Fruit fly (Drosophila melanogaster): ENCODE measurements around the gene CG46457.

DNA sequence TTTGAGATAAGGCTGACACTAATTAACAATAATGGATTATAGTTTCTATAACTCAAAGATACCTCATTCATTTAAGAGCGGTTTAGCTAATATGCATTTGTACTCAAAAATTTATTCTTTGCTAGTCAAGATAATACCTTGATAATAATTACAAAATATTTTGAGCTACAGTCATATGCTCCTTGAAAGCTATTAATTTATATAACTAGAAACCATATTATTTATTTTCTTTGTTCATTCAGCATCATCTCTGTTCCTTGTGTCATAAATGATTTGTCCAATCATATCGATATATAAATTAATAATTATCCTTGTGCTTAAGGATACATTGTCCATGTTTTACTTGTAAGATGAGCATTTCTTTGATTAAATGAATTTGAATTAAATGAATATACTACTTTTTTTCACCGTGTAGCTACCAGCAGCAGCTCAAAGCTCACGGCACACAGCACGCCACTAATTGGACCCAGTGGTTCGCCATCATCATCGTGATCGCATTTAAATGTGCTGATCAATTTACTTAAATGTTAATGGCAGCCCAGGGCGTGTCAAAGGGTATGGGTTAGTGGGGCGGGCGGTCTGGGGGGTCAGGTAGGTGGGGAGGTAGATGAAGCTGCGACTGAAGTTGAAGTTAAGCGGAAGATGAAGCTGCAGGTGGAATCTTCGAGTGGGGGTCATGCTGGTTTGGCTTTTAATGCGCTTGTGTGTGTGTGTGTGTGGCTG, 24.2 kb upstream of the CG46457 start:
- TF ChIP-seq lola (GFP tag; optimal IDR thresholded peaks at IDR 0.05) (no peak), ro (GFP tag; IDR thresholded peaks at IDR 0.05) (no peak), Doc2 (GFP tag; IDR thresholded peaks at IDR 0.05) (no peak), Lpt (GFP tag; optimal IDR thresholded peaks at IDR 0.05) (no peak), lab (GFP tag; optimal IDR thresholded peaks at IDR 0.05) (no peak), CG32767 (GFP tag; IDR thresholded peaks at IDR 0.05) (no peak), CG12942 (GFP tag; optimal IDR thresholded peaks at IDR 0.05) (no peak), sug (tag; optimal IDR thresholded peaks at IDR 0.05) (no peak), CG10543 (GFP tag; optimal IDR thresholded peaks at IDR 0.05) (no peak), CG14965 (GFP tag; optimal IDR thresholded peaks at IDR 0.05; ENCODE audit: borderline replicate concordance) (no peak), CG8478 (optimal IDR thresholded peaks at IDR 0.05) (no peak), CG31224 (GFP tag; IDR thresholded peaks at IDR 0.05) (no peak)

Measured in whole organism, embryonic.